Worm (Caenorhabditis elegans) whole organism, L4/young adult: Measurements from ENCODE around the gene srv-9.

Experiments
- W03F9.2 ChIP-seq: fragments of 150-350 bp; optimal IDR thresholded peaks from 2 replicates; lab custom pipeline; 2014; ENCODE audit warnings: missing biosample characterization, missing genetic modification characterization
- dao-5 ChIP-seq: sonication (generic microtip); optimal IDR thresholded peaks from 2 replicates; lab custom pipeline; 2016; ENCODE audit warnings: missing genotype, missing genetic modification characterization, moderate library complexity, missing compliant biosample characterization
- him-1 ChIP-seq: sonication (generic microtip); optimal IDR thresholded peaks from 2 replicates; lab custom pipeline; 2016; ENCODE audit warnings: missing genotype, missing genetic modification reagents, missing genetic modification characterization, missing compliant biosample characterization

The srv-9 gene

ce11 chrV:13437473-13438074 is 14.6 kb upstream of the srv-9 start, which contains the start of gene mes-4:
Gene mes-4 (minus strand): TSS chrV:13437545.
- no peak for TF ChIP-seq dao-5
- TF ChIP-seq him-1 (tag; lab: Kevin White, UChicago) = no peak

- TF ChIP-seq dao-5 (no peak), him-1 (tag; lab: Kevin White, UChicago) (no peak), W03F9.2 (tag; lab: Kevin White, UChicago) (no peak)
Observed at ce11 chrV:13432364-13432763, 9.4 kb upstream of the srv-9 start, which contains the start of gene srd-17. Gene srd-17 (minus strand): TSS chrV:13432714.

- TF ChIP-seq W03F9.2 (tag; lab: Kevin White, UChicago) (no peak), dao-5 (no peak), him-1 (tag; lab: Kevin White, UChicago) (no peak)
Observed at ce11 chrV:13428660-13429059, 5.7 kb upstream of the srv-9 start, which contains the start of gene srd-19. Gene srd-19 (minus strand): TSS chrV:13428760.

ce11 chrV:13427378-13427777 is 4.4 kb upstream of the srv-9 start:
- TF ChIP-seq him-1 (tag; lab: Kevin White, UChicago) (no peak), W03F9.2 (tag; lab: Kevin White, UChicago) (no peak), dao-5 (no peak)

- TF ChIP-seq him-1 (tag; lab: Kevin White, UChicago) (no peak), dao-5 (no peak), W03F9.2 (tag; lab: Kevin White, UChicago) (no peak)
Observed at ce11 chrV:13426764-13427163, 3.8 kb upstream of the srv-9 start, which contains the start of gene srd-18. Gene srd-18 (minus strand): TSS chrV:13426864.

ce11 chrV:13423608-13424007 is 663 bp upstream of the srv-9 start, which contains the start of gene srv-10:
Gene srv-10 (plus strand): TSS chrV:13423908.
- TF ChIP-seq him-1 (tag; lab: Kevin White, UChicago) = no peak
- no peak for TF ChIP-seq dao-5
- no peak for TF ChIP-seq W03F9.2 (tag; lab: Kevin White, UChicago)

ce11 chrV:13421697-13422096 is 1.2 kb downstream of the srv-9 start:
- TF ChIP-seq him-1 (tag; lab: Kevin White, UChicago) (no peak), W03F9.2 (tag; lab: Kevin White, UChicago) (no peak), dao-5 (no peak)

ce11 chrV:13420640-13421039 is 2.3 kb downstream of the srv-9 start, which contains the start of gene srv-8:
Gene srv-8 (minus strand): TSS chrV:13420740.
- TF ChIP-seq him-1 (tag; lab: Kevin White, UChicago) (no peak), W03F9.2 (tag; lab: Kevin White, UChicago) (no peak), dao-5 (no peak)

- TF ChIP-seq dao-5 = no peak
- TF ChIP-seq him-1 (tag; lab: Kevin White, UChicago) = no peak
- TF ChIP-seq W03F9.2 (tag; lab: Kevin White, UChicago) = no peak
Observed at ce11 chrV:13417513-13417912, 5.4 kb downstream of the srv-9 start, which contains the start of gene F53F1.6. Gene F53F1.6 (minus strand): TSS chrV:13417613.

ce11 chrV:13416076-13416475 is 6.9 kb downstream of the srv-9 start:
- TF ChIP-seq dao-5 (no peak), W03F9.2 (tag; lab: Kevin White, UChicago) (no peak), him-1 (tag; lab: Kevin White, UChicago) (no peak)

ce11 chrV:13415462-13415861 is 7.5 kb downstream of the srv-9 start:
- no peak for TF ChIP-seq W03F9.2 (tag; lab: Kevin White, UChicago)
- peak; percentile 33 for TF ChIP-seq dao-5

- no peak for TF ChIP-seq him-1 (tag; lab: Kevin White, UChicago)
- TF ChIP-seq dao-5 = no peak
- TF ChIP-seq W03F9.2 (tag; lab: Kevin White, UChicago) = no peak
Observed at ce11 chrV:13414585-13414984, 8.4 kb downstream of the srv-9 start, which contains the start of gene cut-2. Gene cut-2 (plus strand): TSS chrV:13414949.

- TF ChIP-seq dao-5 (no peak), him-1 (tag; lab: Kevin White, UChicago) (no peak), W03F9.2 (tag; lab: Kevin White, UChicago) (no peak)
Observed at ce11 chrV:13413301-13413700, 9.6 kb downstream of the srv-9 start.

- TF ChIP-seq him-1 (tag; lab: Kevin White, UChicago) (no peak), W03F9.2 (tag; lab: Kevin White, UChicago) (no peak), dao-5 (no peak)
Observed at ce11 chrV:13411992-13412298, 11.0 kb downstream of the srv-9 start.
